Fruit fly (Drosophila melanogaster) whole organism, embryonic: ENCODE results near the gene CG7140.
A peak's percentile ranks its signal among the peaks of the same experiment; 100 is the strongest.

ENCODE experiments used
- Atf-2 ChIP-seq: fragments of 200-800 bp; sonication (Bioruptor generic); optimal IDR thresholded peaks from 2 replicates; lab custom pipeline; 2016; ENCODE audit warnings: missing biosample characterization, missing genetic modification characterization
- Bgb ChIP-seq: fragments of 200-800 bp; sonication (Bioruptor generic); IDR thresholded peaks from 2 replicates; pipeline ENCODE4 v1.3.6; 2022; ENCODE audit warnings: missing biosample characterization, missing genetic modification characterization; ENCODE audit not compliant: partially characterized antibody
- CG10366 ChIP-seq: fragments of 200-800 bp; sonication (Bioruptor generic); IDR thresholded peaks from 2 replicates; pipeline ENCODE4 v1.3.6; 2022; ENCODE audit warnings: missing biosample characterization, missing genetic modification characterization
- CG10543 ChIP-seq: fragments of 200-800 bp; sonication (Bioruptor generic); optimal IDR thresholded peaks from 3 replicates; lab custom pipeline; 2017; ENCODE audit warnings: missing biosample characterization, mild to moderate bottlenecking, missing genetic modification characterization, moderate library complexity
- CG10654 ChIP-seq: fragments of 200-800 bp; sonication (Bioruptor generic); optimal IDR thresholded peaks from 2 replicates; lab custom pipeline; 2016; ENCODE audit warnings: missing biosample characterization, missing genetic modification characterization
- CG11093 ChIP-seq: fragments of 200-800 bp; sonication (Bioruptor generic); IDR thresholded peaks from 3 replicates; pipeline ENCODE4 v1.3.6; 2022; ENCODE audit warnings: missing biosample characterization, missing genetic modification characterization
- CG11504 ChIP-seq: fragments of 200-800 bp; sonication (Bioruptor generic); optimal IDR thresholded peaks from 3 replicates; lab custom pipeline; 2019; ENCODE audit warnings: missing biosample characterization, mild to moderate bottlenecking, missing genetic modification characterization, moderate library complexity
- CG11560 ChIP-seq: fragments of 200-800 bp; sonication (Bioruptor generic); IDR thresholded peaks from 3 replicates; pipeline ENCODE4 v1.3.6; 2022; ENCODE audit warnings: missing biosample characterization, missing genetic modification characterization
- CG12769 ChIP-seq: fragments of 200-800 bp; sonication (Bioruptor generic); optimal IDR thresholded peaks from 2 replicates; lab custom pipeline; 2019; ENCODE audit warnings: missing biosample characterization, mild to moderate bottlenecking, missing genetic modification characterization, moderate library complexity
- CG13287 ChIP-seq: fragments of 200-800 bp; sonication (Bioruptor generic); IDR thresholded peaks from 2 replicates; pipeline ENCODE4 v1.3.6; 2022; ENCODE audit warnings: missing biosample characterization, missing genetic modification characterization; ENCODE audit not compliant: partially characterized antibody
- CG14014 ChIP-seq: fragments of 200-800 bp; sonication (Bioruptor generic); IDR thresholded peaks from 2 replicates; pipeline ENCODE4 v1.3.6; 2022; ENCODE audit warnings: missing biosample characterization, missing genetic modification characterization
- CG14667 ChIP-seq: fragments of 200-800 bp; sonication (Bioruptor generic); IDR thresholded peaks from 2 replicates; pipeline ENCODE4 v1.3.6; 2022; ENCODE audit warnings: missing biosample characterization, missing genetic modification characterization
- CG16815 ChIP-seq: fragments of 200-800 bp; sonication (Bioruptor generic); optimal IDR thresholded peaks from 3 replicates; lab custom pipeline; 2017; ENCODE audit warnings: missing biosample characterization, mild to moderate bottlenecking, missing genetic modification characterization
- CG17361 ChIP-seq: fragments of 200-800 bp; sonication (Bioruptor generic); IDR thresholded peaks from 3 replicates; pipeline ENCODE4 v1.3.6; 2022; ENCODE audit warnings: missing biosample characterization, missing genetic modification characterization
- CG1792 ChIP-seq: fragments of 200-800 bp; sonication (Bioruptor generic); optimal IDR thresholded peaks from 2 replicates; lab custom pipeline; 2016; ENCODE audit warnings: missing biosample characterization, missing genetic modification characterization
- CG2116 ChIP-seq: fragments of 200-800 bp; sonication (Bioruptor generic); optimal IDR thresholded peaks from 3 replicates; lab custom pipeline; 2018; ENCODE audit warnings: missing biosample characterization, mild to moderate bottlenecking, missing genetic modification characterization
- CG30431 ChIP-seq: fragments of 200-800 bp; sonication (Bioruptor generic); optimal IDR thresholded peaks from 2 replicates; lab custom pipeline; 2017; ENCODE audit warnings: missing biosample characterization, missing genetic modification characterization
- CG31365 ChIP-seq: fragments of 200-800 bp; sonication (Bioruptor generic); optimal IDR thresholded peaks from 2 replicates; lab custom pipeline; 2018; ENCODE audit warnings: missing biosample characterization, mild to moderate bottlenecking, missing genetic modification characterization
- CG3281 ChIP-seq: fragments of 200-800 bp; sonication (Bioruptor generic); optimal IDR thresholded peaks from 3 replicates; lab custom pipeline; 2017; ENCODE audit warnings: missing biosample characterization, mild to moderate bottlenecking, missing genetic modification characterization
- CG34376 ChIP-seq: fragments of 200-800 bp; sonication (Bioruptor generic); optimal IDR thresholded peaks from 2 replicates; lab custom pipeline; 2018; ENCODE audit warnings: missing biosample characterization, mild to moderate bottlenecking, missing genetic modification characterization
- CG4730 ChIP-seq: fragments of 200-800 bp; sonication (Bioruptor generic); IDR thresholded peaks from 2 replicates; pipeline ENCODE4 v1.3.6; 2022; ENCODE audit warnings: missing biosample characterization, missing genetic modification characterization
- CG9215 ChIP-seq: fragments of 200-800 bp; sonication (Bioruptor generic); IDR thresholded peaks from 2 replicates; pipeline ENCODE4 v1.3.6; 2022; ENCODE audit warnings: missing biosample characterization, missing genetic modification characterization
- CG9797 ChIP-seq: fragments of 200-800 bp; sonication (Bioruptor generic); optimal IDR thresholded peaks from 3 replicates; lab custom pipeline; 2018; ENCODE audit warnings: missing biosample characterization, mild to moderate bottlenecking, missing genetic modification characterization
- CG9876 ChIP-seq: fragments of 200-800 bp; sonication (Bioruptor generic); optimal IDR thresholded peaks from 2 replicates; lab custom pipeline; 2016; ENCODE audit warnings: missing biosample characterization, missing genetic modification characterization
- Camta ChIP-seq: fragments of 200-800 bp; sonication (Bioruptor generic); optimal IDR thresholded peaks from 2 replicates; lab custom pipeline; 2016; ENCODE audit warnings: missing biosample characterization, missing genetic modification characterization
- Deaf1 ChIP-seq: fragments of 200-800 bp; optimal IDR thresholded peaks from 3 replicates; lab custom pipeline; 2019; ENCODE audit warnings: missing biosample characterization, mild to moderate bottlenecking, missing genetic modification characterization, moderate library complexity
- Fer2 ChIP-seq: fragments of 200-800 bp; sonication (Bioruptor generic); optimal IDR thresholded peaks from 2 replicates; lab custom pipeline; 2018; ENCODE audit warnings: missing biosample characterization, mild to moderate bottlenecking, missing genetic modification characterization, moderate library complexity
- HLH3B ChIP-seq: fragments of 200-800 bp; sonication (Bioruptor generic); IDR thresholded peaks from 2 replicates; pipeline ENCODE4 v1.3.6; 2022; ENCODE audit warnings: missing biosample characterization, missing genetic modification characterization
- HmgZ ChIP-seq: fragments of 200-800 bp; sonication (Bioruptor generic); optimal IDR thresholded peaks from 2 replicates; lab custom pipeline; 2018; ENCODE audit warnings: missing biosample characterization, mild to moderate bottlenecking, missing genetic modification characterization
- Max ChIP-seq: fragments of 200-800 bp; sonication (Bioruptor generic); optimal IDR thresholded peaks from 2 replicates; lab custom pipeline; 2016; ENCODE audit warnings: missing biosample characterization, mild to moderate bottlenecking, missing genetic modification characterization
- Med ChIP-seq: fragments of 200-800 bp; sonication (Bioruptor generic); peaks from one replicate; lab custom pipeline; 2016; ENCODE audit warnings: missing biosample characterization, missing genetic modification characterization, mild to moderate bottlenecking, inconsistent platforms, moderate library complexity
- Myb ChIP-seq: fragments of 200-800 bp; sonication (Bioruptor generic); optimal IDR thresholded peaks from 2 replicates; lab custom pipeline; 2016; ENCODE audit warnings: missing biosample characterization, missing genetic modification characterization
- Sox102F ChIP-seq: fragments of 200-800 bp; sonication (Bioruptor generic); optimal IDR thresholded peaks from 2 replicates; lab custom pipeline; 2018; ENCODE audit warnings: missing biosample characterization, mild to moderate bottlenecking, missing genetic modification characterization, moderate library complexity
- abd-A ChIP-seq: fragments of 200-800 bp; sonication (Bioruptor generic); optimal IDR thresholded peaks from 3 replicates; lab custom pipeline; 2019; ENCODE audit warnings: missing biosample characterization, mild to moderate bottlenecking, missing genetic modification characterization, moderate library complexity
- bigmax ChIP-seq: fragments of 200-800 bp; sonication (Bioruptor generic); optimal IDR thresholded peaks from 2 replicates; lab custom pipeline; 2018; ENCODE audit warnings: missing biosample characterization, mild to moderate bottlenecking, missing genetic modification characterization
- br ChIP-seq: fragments of >200 bp; optimal IDR thresholded peaks from 2 replicates; lab custom pipeline; 2017
- chn ChIP-seq: fragments of 200-800 bp; sonication (Bioruptor generic); optimal IDR thresholded peaks from 2 replicates; lab custom pipeline; 2016; ENCODE audit warnings: missing biosample characterization, missing genetic modification characterization
- crol ChIP-seq: fragments of 200-800 bp; sonication (Bioruptor generic); IDR thresholded peaks from 2 replicates; pipeline ENCODE4 v1.3.6; 2022; ENCODE audit warnings: missing biosample characterization, missing genetic modification characterization
- cwo ChIP-seq: fragments of 200-800 bp; sonication (Bioruptor generic); optimal IDR thresholded peaks from 3 replicates; lab custom pipeline; 2017; ENCODE audit warnings: missing biosample characterization, missing genetic modification characterization, mild to moderate bottlenecking, moderate library complexity, missing genetic modification reagents
- dati ChIP-seq: fragments of 200-800 bp; sonication (Bioruptor generic); IDR thresholded peaks from 2 replicates; pipeline ENCODE4 v1.3.6; 2022; ENCODE audit warnings: missing biosample characterization, missing genetic modification characterization
- disco-r ChIP-seq: fragments of 200-800 bp; sonication (Bioruptor generic); optimal IDR thresholded peaks from 2 replicates; lab custom pipeline; 2016; ENCODE audit warnings: missing biosample characterization, missing genetic modification characterization
- ems ChIP-seq: fragments of 200-800 bp; sonication (Bioruptor generic); optimal IDR thresholded peaks from 3 replicates; lab custom pipeline; 2016; ENCODE audit warnings: missing biosample characterization, missing genetic modification characterization
- ham ChIP-seq: fragments of 200-800 bp; sonication (Bioruptor generic); IDR thresholded peaks from 2 replicates; pipeline ENCODE4 v1.3.6; 2022; ENCODE audit warnings: missing biosample characterization, missing genetic modification characterization
- lilli ChIP-seq: fragments of 200-800 bp; sonication (Bioruptor generic); optimal IDR thresholded peaks from 3 replicates; lab custom pipeline; 2016; ENCODE audit warnings: missing biosample characterization, missing genetic modification characterization
- mld ChIP-seq: fragments of 200-800 bp; sonication (Bioruptor generic); IDR thresholded peaks from 3 replicates; pipeline ENCODE4 v1.3.6; 2022; ENCODE audit warnings: missing biosample characterization, missing genetic modification characterization; ENCODE audit not compliant: partially characterized antibody
- nerfin-1 ChIP-seq: fragments of 200-800 bp; sonication (Bioruptor generic); optimal IDR thresholded peaks from 3 replicates; lab custom pipeline; 2019; ENCODE audit warnings: missing biosample characterization, mild to moderate bottlenecking, missing genetic modification characterization, moderate library complexity
- psq ChIP-seq: fragments of 200-800 bp; sonication (Bioruptor generic); optimal IDR thresholded peaks from 2 replicates; lab custom pipeline; 2017; ENCODE audit warnings: missing biosample characterization, missing genetic modification characterization
- sna ChIP-seq: fragments of 200-800 bp; sonication (Bioruptor generic); IDR thresholded peaks from 2 replicates; pipeline ENCODE4 v1.3.6; 2022; ENCODE audit warnings: missing biosample characterization, missing genetic modification characterization; ENCODE audit not compliant: partially characterized antibody
- wor ChIP-seq: fragments of 200-800 bp; sonication (Bioruptor generic); IDR thresholded peaks from 2 replicates; pipeline ENCODE4 v1.3.6; 2022; ENCODE audit warnings: missing biosample characterization, missing genetic modification characterization
- yki ChIP-seq: fragments of >200 bp; optimal IDR thresholded peaks from 3 replicates; lab custom pipeline; 2018
- zen ChIP-seq: fragments of 200-800 bp; sonication (Bioruptor generic); optimal IDR thresholded peaks from 3 replicates; lab custom pipeline; 2018; ENCODE audit warnings: missing biosample characterization, mild to moderate bottlenecking, missing genetic modification characterization, moderate library complexity

Gene CG7140

dm6 chr3L:22071687-22072394, 43.7 kb upstream of the CG7140 start, which contains the start of gene CG7139 (continued):
- peak; percentile 14 for TF ChIP-seq HmgZ (tag; lab: Kevin White, UChicago)
- TF ChIP-seq Bgb (GFP tag; lab: Robert Waterston, UW) = peak; percentile 50
- no peak for TF ChIP-seq CG11093 (GFP tag; lab: Robert Waterston, UW)
- no peak for TF ChIP-seq CG4730 (GFP tag; lab: Robert Waterston, UW)
- no peak for TF ChIP-seq wor
- no peak for TF ChIP-seq br
- peak; percentile 37 for TF ChIP-seq CG12769
- TF ChIP-seq CG31365 (tag; lab: Kevin White, UChicago) = no peak
- TF ChIP-seq CG11560 (tag; lab: Robert Waterston, UW) = no peak
- no peak for TF ChIP-seq Sox102F (GFP tag; lab: Kevin White, UChicago)
- no peak for TF ChIP-seq Deaf1 (tag; lab: Kevin White, UChicago)
- TF ChIP-seq CG11504 (tag; lab: Kevin White, UChicago) = no peak
- peak; percentile 71 for TF ChIP-seq sna (GFP tag; lab: Robert Waterston, UW)
- no peak for TF ChIP-seq CG34376 (GFP tag; lab: Kevin White, UChicago)
- peak; percentile 42; the same call in 1 of the 3 replicates for TF ChIP-seq mld (GFP tag; lab: Robert Waterston, UW)
- no peak for TF ChIP-seq CG3281 (GFP tag; lab: Kevin White, UChicago)
- no peak for TF ChIP-seq CG14667 (GFP tag; lab: Robert Waterston, UW)
- no peak for TF ChIP-seq Max (GFP tag; lab: Kevin White, UChicago)
- no peak for TF ChIP-seq cwo
- no peak for TF ChIP-seq CG30431 (GFP tag; lab: Kevin White, UChicago)
- TF ChIP-seq dati (GFP tag; lab: Robert Waterston, UW) = no peak
- TF ChIP-seq CG9215 (GFP tag; lab: Robert Waterston, UW) = no peak
- TF ChIP-seq chn (GFP tag; lab: Kevin White, UChicago) = no peak
- no peak for TF ChIP-seq crol
- TF ChIP-seq yki (lab: Kevin White, UChicago) = no peak
- TF ChIP-seq Med = peak; percentile 56
- TF ChIP-seq CG16815 = no peak
- TF ChIP-seq HLH3B (GFP tag; lab: Robert Waterston, UW) = no peak
- TF ChIP-seq CG17361 (GFP tag; lab: Robert Waterston, UW) = peak; percentile 36; the same call in 1 of the 3 replicates
- TF ChIP-seq Atf-2 = no peak
- TF ChIP-seq CG10366 (GFP tag; lab: Robert Waterston, UW) = no peak
- peak; percentile 53 for TF ChIP-seq CG13287 (GFP tag; lab: Robert Waterston, UW)
- TF ChIP-seq CG1792 = no peak
- TF ChIP-seq CG9797 = peak; percentile 17
- TF ChIP-seq ems (GFP tag; lab: Kevin White, UChicago) = no peak
- TF ChIP-seq nerfin-1 = no peak
- TF ChIP-seq CG10543 (GFP tag; lab: Kevin White, UChicago) = peak; percentile 45
- TF ChIP-seq CG2116 (GFP tag; lab: Kevin White, UChicago) = peak; percentile 72
- TF ChIP-seq Myb = no peak
- no peak for TF ChIP-seq Camta (GFP tag; lab: Kevin White, UChicago)
- TF ChIP-seq psq (GFP tag; lab: Kevin White, UChicago) = no peak
- no peak for TF ChIP-seq bigmax (GFP tag; lab: Kevin White, UChicago)
- TF ChIP-seq zen (tag; lab: Kevin White, UChicago) = no peak
- TF ChIP-seq CG10654 (GFP tag; lab: Kevin White, UChicago) = no peak
- TF ChIP-seq ham (GFP tag; lab: Robert Waterston, UW) = no peak
- TF ChIP-seq disco-r = no peak
- no peak for TF ChIP-seq Fer2 (tag; lab: Kevin White, UChicago)
- TF ChIP-seq CG14014 = no peak
- TF ChIP-seq CG9876 = no peak
- no peak for TF ChIP-seq abd-A (tag; lab: Kevin White, UChicago)
- no peak for TF ChIP-seq lilli (GFP tag; lab: Kevin White, UChicago)
